Fruit fly (Drosophila melanogaster) whole organism, prepupa: ENCODE data around the gene CG42553.

ENCODE experiments used
- CG10631 ChIP-seq: fragments of 200-800 bp; sonication (Bioruptor generic); optimal IDR thresholded peaks from 2 replicates; lab custom pipeline; 2016; ENCODE audit warnings: missing biosample characterization, missing genetic modification characterization
- CG11762 ChIP-seq: fragments of 200-800 bp; sonication (Bioruptor generic); optimal IDR thresholded peaks from 3 replicates; lab custom pipeline; 2016; ENCODE audit warnings: missing biosample characterization, missing genetic modification characterization; ENCODE audit not compliant: insufficient read depth
- CG11902 ChIP-seq: fragments of 200-800 bp; sonication (Bioruptor generic); optimal IDR thresholded peaks from 3 replicates; lab custom pipeline; 2016; ENCODE audit warnings: missing biosample characterization, missing genetic modification characterization
- CG15336 ChIP-seq: fragments of 200-800 bp; sonication (Bioruptor generic); IDR thresholded peaks from 2 replicates; pipeline ENCODE4 v1.3.6; 2022; ENCODE audit warnings: missing biosample characterization, missing genetic modification characterization
- CG1621 ChIP-seq: fragments of 200-800 bp; sonication (Bioruptor generic); optimal IDR thresholded peaks from 3 replicates; lab custom pipeline; 2018; ENCODE audit warnings: missing biosample characterization, mild to moderate bottlenecking, missing genetic modification characterization
- CG16779 ChIP-seq: fragments of 200-800 bp; sonication (Bioruptor generic); optimal IDR thresholded peaks from 3 replicates; lab custom pipeline; 2017; ENCODE audit warnings: missing biosample characterization, mild to moderate bottlenecking, missing genetic modification characterization
- CG31627 ChIP-seq: fragments of 200-800 bp; sonication (Bioruptor generic); optimal IDR thresholded peaks from 3 replicates; lab custom pipeline; 2016; ENCODE audit warnings: missing biosample characterization, missing genetic modification characterization
- CG34406 ChIP-seq: fragments of 200-800 bp; sonication (Bioruptor generic); optimal IDR thresholded peaks from 3 replicates; lab custom pipeline; 2016; ENCODE audit warnings: missing biosample characterization, missing genetic modification characterization
- CG6163 ChIP-seq: fragments of 200-800 bp; sonication (Bioruptor generic); IDR thresholded peaks from 3 replicates; pipeline ENCODE4 v1.3.6; 2022; ENCODE audit warnings: missing biosample characterization, missing genetic modification characterization
- CG6792 ChIP-seq: fragments of 200-800 bp; sonication (Bioruptor generic); optimal IDR thresholded peaks from 3 replicates; lab custom pipeline; 2016; ENCODE audit warnings: missing biosample characterization, missing genetic modification characterization
- CG6808 ChIP-seq: fragments of 200-800 bp; sonication (Bioruptor generic); optimal IDR thresholded peaks from 3 replicates; lab custom pipeline; 2017; ENCODE audit warnings: missing biosample characterization, missing genetic modification characterization, mild to moderate bottlenecking, moderate library complexity, missing genetic modification reagents
- CG6854 ChIP-seq: fragments of 200-800 bp; sonication (Bioruptor generic); optimal IDR thresholded peaks from 2 replicates; lab custom pipeline; 2017; ENCODE audit warnings: missing biosample characterization, mild to moderate bottlenecking, missing genetic modification characterization
- CG7368 ChIP-seq: fragments of 200-800 bp; sonication (Bioruptor generic); optimal IDR thresholded peaks from 3 replicates; lab custom pipeline; 2016; ENCODE audit warnings: missing biosample characterization, missing genetic modification characterization
- CG8319 ChIP-seq: fragments of 200-800 bp; sonication (Bioruptor generic); optimal IDR thresholded peaks from 3 replicates; lab custom pipeline; 2016; ENCODE audit warnings: missing biosample characterization, missing genetic modification characterization
- CG9139 ChIP-seq: fragments of 200-800 bp; sonication (Bioruptor generic); optimal IDR thresholded peaks from 3 replicates; lab custom pipeline; 2017; ENCODE audit warnings: missing biosample characterization, mild to moderate bottlenecking, missing genetic modification characterization
- Eip75B ChIP-seq: fragments of 200-800 bp; sonication (Bioruptor generic); optimal IDR thresholded peaks from 3 replicates; lab custom pipeline; 2016; ENCODE audit warnings: missing biosample characterization, missing genetic modification characterization
- Eip78C ChIP-seq: fragments of 200-800 bp; sonication (Bioruptor generic); peaks from one replicate; lab custom pipeline; 2016; ENCODE audit warnings: missing biosample characterization, missing genetic modification characterization
- Ets96B ChIP-seq: fragments of 200-800 bp; optimal IDR thresholded peaks from 2 replicates; lab custom pipeline; 2019; ENCODE audit warnings: missing biosample characterization, mild to moderate bottlenecking, missing genetic modification characterization, moderate library complexity
- Hr38 ChIP-seq: sonication (Bioruptor generic); optimal IDR thresholded peaks from 2 replicates; lab custom pipeline; 2016; ENCODE audit warnings: missing biosample characterization, missing genetic modification characterization
- Hr39 ChIP-seq: fragments of 200-800 bp; sonication (Bioruptor generic); optimal IDR thresholded peaks from 2 replicates; lab custom pipeline; 2016; ENCODE audit warnings: missing biosample characterization, missing genetic modification characterization
- Hr4 ChIP-seq: fragments of 200-800 bp; sonication (Bioruptor generic); optimal IDR thresholded peaks from 3 replicates; lab custom pipeline; 2016; ENCODE audit warnings: missing biosample characterization, missing genetic modification characterization
- Lpt ChIP-seq: fragments of 200-800 bp; sonication (Bioruptor generic); optimal IDR thresholded peaks from 3 replicates; lab custom pipeline; 2016; ENCODE audit warnings: missing biosample characterization, missing genetic modification characterization
- Met ChIP-seq: fragments of 200-800 bp; sonication (Bioruptor generic); optimal IDR thresholded peaks from 3 replicates; lab custom pipeline; 2016; ENCODE audit warnings: missing biosample characterization, missing genetic modification characterization
- Smox ChIP-seq: fragments of 200-800 bp; sonication (Bioruptor generic); optimal IDR thresholded peaks from 3 replicates; lab custom pipeline; 2016; ENCODE audit warnings: missing biosample characterization, missing genetic modification characterization
- Sox14 ChIP-seq: fragments of 200-800 bp; sonication (Bioruptor generic); optimal IDR thresholded peaks from 3 replicates; lab custom pipeline; 2016; ENCODE audit warnings: missing biosample characterization, missing genetic modification characterization
- achi ChIP-seq: fragments of 200-800 bp; sonication (Bioruptor generic); optimal IDR thresholded peaks from 3 replicates; lab custom pipeline; 2016; ENCODE audit warnings: missing biosample characterization, missing genetic modification characterization
- cyc ChIP-seq: fragments of 200-800 bp; sonication (Bioruptor generic); optimal IDR thresholded peaks from 3 replicates; lab custom pipeline; 2016; ENCODE audit warnings: missing biosample characterization, missing genetic modification characterization
- dsx ChIP-seq: fragments of 200-800 bp; optimal IDR thresholded peaks from 3 replicates; lab custom pipeline; 2019; ENCODE audit warnings: missing biosample characterization, mild to moderate bottlenecking, missing genetic modification characterization, moderate library complexity; ENCODE audit not compliant: poor library complexity, severe bottlenecking
- esn ChIP-seq: fragments of 200-800 bp; sonication (Bioruptor generic); optimal IDR thresholded peaks from 2 replicates; lab custom pipeline; 2016; ENCODE audit warnings: missing biosample characterization, mild to moderate bottlenecking, missing genetic modification characterization, moderate library complexity
- fd59A ChIP-seq: fragments of 200-800 bp; sonication (Bioruptor generic); optimal IDR thresholded peaks from 2 replicates; lab custom pipeline; 2017; ENCODE audit warnings: missing biosample characterization, mild to moderate bottlenecking, missing genetic modification characterization, missing genetic modification reagents
- lz ChIP-seq: fragments of 200-800 bp; sonication (Bioruptor generic); optimal IDR thresholded peaks from 3 replicates; lab custom pipeline; 2016; ENCODE audit warnings: missing biosample characterization, missing genetic modification characterization
- net ChIP-seq: fragments of 200-800 bp; sonication (Bioruptor generic); optimal IDR thresholded peaks from 3 replicates; lab custom pipeline; 2016; ENCODE audit warnings: missing biosample characterization, missing genetic modification characterization
- pdm3 ChIP-seq: fragments of 200-800 bp; sonication (Bioruptor generic); optimal IDR thresholded peaks from 3 replicates; lab custom pipeline; 2016; ENCODE audit warnings: missing biosample characterization, missing genetic modification characterization
- svp ChIP-seq: fragments of 200-800 bp; sonication (Bioruptor generic); peaks from one replicate; lab custom pipeline; 2016; ENCODE audit warnings: missing biosample characterization, missing genetic modification characterization
- topi ChIP-seq: fragments of 200-800 bp; sonication (Bioruptor generic); optimal IDR thresholded peaks from 3 replicates; lab custom pipeline; 2016; ENCODE audit warnings: missing biosample characterization, missing genetic modification characterization

Gene CG42553

dm6 chr3L:807456-807855, 26.4 kb upstream of the CG42553 start (continued):
- no peak for TF ChIP-seq lz (GFP tag; lab: Kevin White, UChicago)
- TF ChIP-seq esn (GFP tag; lab: Kevin White, UChicago), result peak; percentile 34

dm6 chr3L:808725-809537, 25.0 kb upstream of the CG42553 start:
- TF ChIP-seq CG34406, result no peak
- no peak for TF ChIP-seq Met (GFP tag; lab: Kevin White, UChicago)
- no peak for TF ChIP-seq lz (GFP tag; lab: Kevin White, UChicago)
- TF ChIP-seq esn (GFP tag; lab: Kevin White, UChicago), result no peak
- no peak for TF ChIP-seq CG15336 (GFP tag; lab: Robert Waterston, UW)
- TF ChIP-seq CG16779, result no peak
- TF ChIP-seq CG6854, result no peak
- TF ChIP-seq Eip75B (GFP tag; lab: Kevin White, UChicago), result no peak
- TF ChIP-seq net (GFP tag; lab: Kevin White, UChicago), result no peak
- no peak for TF ChIP-seq Lpt
- no peak for TF ChIP-seq CG1621 (tag; lab: Kevin White, UChicago)
- TF ChIP-seq cyc, result no peak
- no peak for TF ChIP-seq CG6808 (GFP tag; lab: Kevin White, UChicago)
- TF ChIP-seq topi (GFP tag; lab: Kevin White, UChicago), result no peak
- TF ChIP-seq CG7368 (GFP tag; lab: Kevin White, UChicago), result no peak
- TF ChIP-seq CG6792 (GFP tag; lab: Kevin White, UChicago), result no peak
- TF ChIP-seq CG10631, result no peak
- no peak for TF ChIP-seq CG9139 (GFP tag; lab: Kevin White, UChicago)
- TF ChIP-seq fd59A (GFP tag; lab: Kevin White, UChicago), result no peak

- no peak for TF ChIP-seq Ets96B (tag; lab: Kevin White, UChicago)
- TF ChIP-seq lz (GFP tag; lab: Kevin White, UChicago), result no peak
- TF ChIP-seq Sox14 (GFP tag; lab: Kevin White, UChicago), result no peak
- no peak for TF ChIP-seq Hr39
- TF ChIP-seq CG11902 (GFP tag; lab: Kevin White, UChicago), result no peak
- TF ChIP-seq CG11762 (GFP tag; lab: Kevin White, UChicago), result no peak
- no peak for TF ChIP-seq dsx
- no peak for TF ChIP-seq CG6163 (GFP tag; lab: Robert Waterston, UW)
- no peak for TF ChIP-seq achi (GFP tag; lab: Kevin White, UChicago)
- TF ChIP-seq Met (GFP tag; lab: Kevin White, UChicago), result no peak
- no peak for TF ChIP-seq pdm3
- no peak for TF ChIP-seq Hr38 (GFP tag; lab: Kevin White, UChicago)
- TF ChIP-seq CG31627 (GFP tag; lab: Kevin White, UChicago), result no peak
- no peak for TF ChIP-seq Smox (GFP tag; lab: Kevin White, UChicago)
- no peak for TF ChIP-seq CG8319 (GFP tag; lab: Kevin White, UChicago)
- TF ChIP-seq CG9139 (GFP tag; lab: Kevin White, UChicago), result no peak
- no peak for TF ChIP-seq CG6808 (GFP tag; lab: Kevin White, UChicago)
These were observed 24.4 kb upstream of the CG42553 start for dm6 chr3L:809538-809805.

dm6 chr3L:810038-810644, 23.8 kb upstream of the CG42553 start:
- peak; percentile 2 for TF ChIP-seq Eip78C (GFP tag; lab: Kevin White, UChicago)
- TF ChIP-seq svp (GFP tag; lab: Kevin White, UChicago), result peak; percentile 11
- no peak for TF ChIP-seq Hr4
- TF ChIP-seq, all 60 proteins: peak for 2
